ENCODE assay signal across 2 worm cellular contexts in the genomic region with DNA sequence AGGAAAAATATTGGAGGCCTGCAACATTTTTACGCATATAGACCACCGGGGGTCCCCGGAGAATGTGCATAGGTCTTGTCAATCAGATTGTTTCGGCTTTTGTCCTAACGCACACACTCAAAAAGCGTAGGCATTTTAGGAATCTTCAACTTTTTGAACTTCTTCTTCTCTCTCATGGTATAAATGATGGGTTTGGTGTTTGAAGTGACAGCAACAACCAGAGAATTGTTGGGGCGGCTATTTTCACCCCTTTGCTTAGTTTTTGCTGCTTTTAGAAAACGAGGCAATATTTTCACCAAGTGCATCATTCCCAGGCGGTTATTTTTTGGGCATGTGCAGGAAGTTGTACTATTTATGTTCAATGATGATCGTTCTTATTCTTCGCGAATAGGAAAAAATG.
TF ChIP-seq lines count a peak whose summit lies in the region.

No protein-coding gene starts in this region.

TF ChIP-seq in whole organism, L1 larva, 84 proteins besides CTCF, POLR2A, EP300 and RAD21:
- TF ChIP-seq ceh-63 (GFP tag; optimal IDR thresholded peaks at IDR 0.05; lab: Kevin White, UChicago) = no peak
- no peak for TF ChIP-seq ztf-4 (tag; optimal IDR thresholded peaks at IDR 0.05; lab: Kevin White, UChicago)
- no peak for TF ChIP-seq lin-15B (tag; optimal IDR thresholded peaks at IDR 0.05; lab: Kevin White, UChicago)
- TF ChIP-seq dpl-1 (GFP tag; optimal IDR thresholded peaks at IDR 0.05; lab: Kevin White, UChicago) = no peak
- no peak for TF ChIP-seq ama-1 (optimal IDR thresholded peaks at IDR 0.05; lab: Kevin White, UChicago)
- no peak for TF ChIP-seq egl-13 (tag; optimal IDR thresholded peaks at IDR 0.05; lab: Kevin White, UChicago)
- TF ChIP-seq lin-14 (GFP tag; optimal IDR thresholded peaks at IDR 0.05; lab: Kevin White, UChicago) = peak; percentile 23
TF ChIP-seq in whole organism, L1 larva: peak in this region for 1.

TF ChIP-seq in whole organism, L3 larva, 47 proteins besides CTCF, POLR2A, EP300 and RAD21:
- TF ChIP-seq snpc-4 (tag; optimal IDR thresholded peaks at IDR 0.05; lab: Kevin White, UChicago) (no peak), nhr-11 (tag; optimal IDR thresholded peaks at IDR 0.05; lab: Kevin White, UChicago) (no peak), elt-1 (tag; optimal IDR thresholded peaks at IDR 0.05; lab: Kevin White, UChicago) (no peak), ztf-4 (tag; optimal IDR thresholded peaks at IDR 0.05; lab: Kevin White, UChicago) (no peak), lin-39 (tag; optimal IDR thresholded peaks at IDR 0.05; lab: Kevin White, UChicago) (peak; percentile 32), unc-62 (GFP tag; optimal IDR thresholded peaks at IDR 0.05; lab: Kevin White, UChicago) (peak; percentile 18), pqm-1 (tag; optimal IDR thresholded peaks at IDR 0.05; lab: Kevin White, UChicago) (no peak), zag-1 (tag; optimal IDR thresholded peaks at IDR 0.05; lab: Kevin White, UChicago) (no peak), skn-1 (tag; optimal IDR thresholded peaks at IDR 0.05; lab: Kevin White, UChicago) (no peak), nhr-76 (tag; optimal IDR thresholded peaks at IDR 0.05; lab: Kevin White, UChicago) (no peak), egl-5 (tag; optimal IDR thresholded peaks at IDR 0.05; lab: Kevin White, UChicago) (no peak), ceh-82 (tag; optimal IDR thresholded peaks at IDR 0.05; lab: Kevin White, UChicago) (no peak), mdl-1 (tag; optimal IDR thresholded peaks at IDR 0.05; lab: Kevin White, UChicago) (no peak), pha-4 (tag; optimal IDR thresholded peaks at IDR 0.05; lab: Kevin White, UChicago) (no peak), fkh-2 (tag; optimal IDR thresholded peaks at IDR 0.05; lab: Kevin White, UChicago) (no peak), elt-2 (tag; optimal IDR thresholded peaks at IDR 0.05; lab: Kevin White, UChicago) (no peak)
